Fruit fly (Drosophila melanogaster) whole organism, embryonic: Measurements from ENCODE around the gene Ir7g.

ENCODE experiments used
- Aef1 ChIP-seq: fragments of 200-800 bp; sonication (Bioruptor generic); IDR thresholded peaks from 3 replicates; pipeline ENCODE4 v1.3.6; 2022; ENCODE audit warnings: missing biosample characterization, missing genetic modification characterization
- B-H1 ChIP-seq: fragments of 200-800 bp; sonication (Bioruptor generic); IDR thresholded peaks from 3 replicates; pipeline ENCODE4 v1.3.6; 2022; ENCODE audit warnings: missing biosample characterization, missing genetic modification characterization
- Bteb2 ChIP-seq: fragments of 200-800 bp; sonication (Bioruptor generic); optimal IDR thresholded peaks from 2 replicates; lab custom pipeline; 2016; ENCODE audit warnings: missing biosample characterization, missing genetic modification characterization
- CG1024 ChIP-seq: fragments of 200-800 bp; sonication (Bioruptor generic); IDR thresholded peaks from 2 replicates; pipeline ENCODE4 v1.3.6; 2022; ENCODE audit warnings: missing biosample characterization, missing genetic modification characterization
- CG10431 ChIP-seq: fragments of 200-800 bp; sonication (Bioruptor generic); optimal IDR thresholded peaks from 3 replicates; lab custom pipeline; 2018; ENCODE audit warnings: missing biosample characterization, mild to moderate bottlenecking, missing genetic modification characterization
- CG10959 ChIP-seq: fragments of 200-800 bp; sonication (Bioruptor generic); IDR thresholded peaks from 2 replicates; pipeline ENCODE4 v1.3.6; 2022; ENCODE audit warnings: missing biosample characterization, missing genetic modification characterization
- CG10979 ChIP-seq: fragments of 200-800 bp; sonication (Bioruptor generic); optimal IDR thresholded peaks from 2 replicates; lab custom pipeline; 2018; ENCODE audit warnings: missing biosample characterization, mild to moderate bottlenecking, missing genetic modification characterization, moderate library complexity
- CG11723 ChIP-seq: fragments of 200-800 bp; sonication (Bioruptor generic); optimal IDR thresholded peaks from 2 replicates; lab custom pipeline; 2017; ENCODE audit warnings: missing biosample characterization, mild to moderate bottlenecking, missing genetic modification characterization
- CG12219 ChIP-seq: fragments of 200-800 bp; sonication (Bioruptor generic); optimal IDR thresholded peaks from 3 replicates; lab custom pipeline; 2018; ENCODE audit warnings: missing biosample characterization, mild to moderate bottlenecking, missing genetic modification characterization
- CG13624 ChIP-seq: fragments of 200-800 bp; sonication (Bioruptor generic); optimal IDR thresholded peaks from 2 replicates; lab custom pipeline; 2016; ENCODE audit warnings: missing biosample characterization, missing genetic modification characterization
- CG1602 ChIP-seq: fragments of 200-800 bp; sonication (Bioruptor generic); optimal IDR thresholded peaks from 3 replicates; lab custom pipeline; 2016; ENCODE audit warnings: missing biosample characterization, missing genetic modification characterization
- CG30431 ChIP-seq: fragments of 200-800 bp; sonication (Bioruptor generic); optimal IDR thresholded peaks from 2 replicates; lab custom pipeline; 2017; ENCODE audit warnings: missing biosample characterization, missing genetic modification characterization
- CG3281 ChIP-seq: fragments of 200-800 bp; sonication (Bioruptor generic); optimal IDR thresholded peaks from 3 replicates; lab custom pipeline; 2017; ENCODE audit warnings: missing biosample characterization, mild to moderate bottlenecking, missing genetic modification characterization
- CG3407 ChIP-seq: fragments of 200-800 bp; sonication (Bioruptor generic); optimal IDR thresholded peaks from 2 replicates; lab custom pipeline; 2018; ENCODE audit warnings: missing biosample characterization, mild to moderate bottlenecking, missing genetic modification characterization
- CG3726 ChIP-seq: fragments of 200-800 bp; sonication (Bioruptor generic); IDR thresholded peaks from 3 replicates; pipeline ENCODE4, ENCODE4 v1.3.6; 2022; ENCODE audit warnings: missing biosample characterization, missing genetic modification characterization
- CG43689 ChIP-seq: fragments of 200-800 bp; sonication (Bioruptor generic); IDR thresholded peaks from 2 replicates; pipeline ENCODE4 v1.3.6; 2022; ENCODE audit warnings: missing biosample characterization, missing genetic modification characterization
- CG6272 ChIP-seq: fragments of 200-800 bp; sonication (Bioruptor generic); IDR thresholded peaks from 2 replicates; pipeline ENCODE4 v1.3.6; 2022; ENCODE audit warnings: missing biosample characterization, missing genetic modification characterization
- CG8290 ChIP-seq, 3 experiments: fragments of 200-800 bp; sonication (Bioruptor generic); optimal IDR thresholded peaks; 2 replicates each; lab custom pipeline; 2016 to 2019; ENCODE audit warnings: missing biosample characterization in 3 of 3, missing genetic modification characterization in 3 of 3, mild to moderate bottlenecking in 2 of 3, moderate library complexity in 1 of 3
- CG9609 ChIP-seq: fragments of 200-800 bp; sonication (Bioruptor generic); optimal IDR thresholded peaks from 3 replicates; lab custom pipeline; 2016; ENCODE audit warnings: missing biosample characterization, missing genetic modification characterization
- CoRest ChIP-seq: fragments of 200-800 bp; sonication (Bioruptor generic); optimal IDR thresholded peaks from 3 replicates; lab custom pipeline; 2018; ENCODE audit warnings: missing biosample characterization, mild to moderate bottlenecking, missing genetic modification characterization, moderate library complexity
- Dip3 ChIP-seq: fragments of 200-800 bp; sonication (Bioruptor generic); optimal IDR thresholded peaks from 3 replicates; lab custom pipeline; 2016; ENCODE audit warnings: missing biosample characterization, missing genetic modification characterization
- Hmx ChIP-seq: fragments of 200-800 bp; sonication (Bioruptor generic); optimal IDR thresholded peaks from 2 replicates; lab custom pipeline; 2016; ENCODE audit warnings: missing biosample characterization, missing genetic modification characterization
- Kr ChIP-seq: fragments of 200-800 bp; sonication (Bioruptor generic); optimal IDR thresholded peaks from 2 replicates; lab custom pipeline; 2017; ENCODE audit warnings: missing biosample characterization, mild to moderate bottlenecking, missing genetic modification characterization
- Mrtf ChIP-seq: fragments of 200-800 bp; sonication (Bioruptor generic); IDR thresholded peaks from 3 replicates; pipeline ENCODE4 v1.3.6; 2022; ENCODE audit warnings: missing biosample characterization, missing genetic modification characterization
- Poxn ChIP-seq: fragments of 200-800 bp; sonication (Bioruptor generic); IDR thresholded peaks from 2 replicates; pipeline ENCODE4 v1.3.6; 2022; ENCODE audit warnings: missing biosample characterization, missing genetic modification characterization
- Taf1 ChIP-seq: fragments of 200-800 bp; sonication (Bioruptor generic); IDR thresholded peaks from 2 replicates; pipeline ENCODE4 v1.3.6; 2022; ENCODE audit warnings: missing biosample characterization, missing genetic modification characterization
- al ChIP-seq: fragments of 200-800 bp; sonication (Bioruptor generic); IDR thresholded peaks from 2 replicates; pipeline ENCODE4 v1.3.6; 2022; ENCODE audit warnings: missing biosample characterization, missing genetic modification characterization
- crc ChIP-seq: fragments of 200-800 bp; sonication (Bioruptor generic); optimal IDR thresholded peaks from 2 replicates; lab custom pipeline; 2016; ENCODE audit warnings: missing biosample characterization, missing genetic modification characterization
- cwo ChIP-seq: fragments of 200-800 bp; sonication (Bioruptor generic); optimal IDR thresholded peaks from 3 replicates; lab custom pipeline; 2017; ENCODE audit warnings: missing biosample characterization, missing genetic modification characterization, mild to moderate bottlenecking, moderate library complexity, missing genetic modification reagents
- danr ChIP-seq: fragments of 200-800 bp; sonication (Bioruptor generic); IDR thresholded peaks from 2 replicates; pipeline ENCODE4 v1.3.6; 2022; ENCODE audit warnings: missing biosample characterization, missing genetic modification characterization
- dm ChIP-seq: fragments of 200-800 bp; sonication (Bioruptor generic); optimal IDR thresholded peaks from 3 replicates; lab custom pipeline; 2016; ENCODE audit warnings: missing biosample characterization, missing genetic modification characterization
- esg ChIP-seq: fragments of 200-800 bp; sonication (Bioruptor generic); conservative IDR thresholded peaks from 2 replicates; pipeline ENCODE4 v1.3.6; 2022; ENCODE audit warnings: missing biosample characterization, missing genetic modification characterization
- fd102C ChIP-seq: fragments of 200-800 bp; sonication (Bioruptor generic); optimal IDR thresholded peaks from 2 replicates; lab custom pipeline; 2018; ENCODE audit warnings: missing biosample characterization, mild to moderate bottlenecking, missing genetic modification characterization, moderate library complexity
- klu ChIP-seq: fragments of 200-800 bp; sonication (Bioruptor generic); IDR thresholded peaks from 2 replicates; pipeline ENCODE4 v1.3.6; 2022; ENCODE audit warnings: missing biosample characterization, missing genetic modification characterization
- lbe ChIP-seq: fragments of 200-800 bp; sonication (Bioruptor generic); optimal IDR thresholded peaks from 2 replicates; lab custom pipeline; 2016; ENCODE audit warnings: missing biosample characterization, mild to moderate bottlenecking, missing genetic modification characterization
- rib ChIP-seq: fragments of 200-800 bp; sonication (Bioruptor generic); IDR thresholded peaks from 2 replicates; pipeline ENCODE4 v1.3.6; 2022; ENCODE audit warnings: missing biosample characterization, missing genetic modification characterization
- row ChIP-seq: fragments of 200-800 bp; sonication (Bioruptor generic); IDR thresholded peaks from 3 replicates; pipeline ENCODE4 v1.3.6; 2022; ENCODE audit warnings: missing biosample characterization, missing genetic modification characterization
- shn ChIP-seq: fragments of 200-800 bp; sonication (Bioruptor generic); optimal IDR thresholded peaks from 3 replicates; lab custom pipeline; 2016; ENCODE audit warnings: missing biosample characterization, missing genetic modification characterization
- sna ChIP-seq: fragments of 200-800 bp; sonication (Bioruptor generic); IDR thresholded peaks from 2 replicates; pipeline ENCODE4 v1.3.6; 2022; ENCODE audit warnings: missing biosample characterization, missing genetic modification characterization; ENCODE audit not compliant: partially characterized antibody
- tup ChIP-seq: fragments of 200-800 bp; sonication (Bioruptor generic); optimal IDR thresholded peaks from 2 replicates; lab custom pipeline; 2016; ENCODE audit warnings: missing biosample characterization, mild to moderate bottlenecking, missing genetic modification characterization, moderate library complexity

Ir7g gene

dm6 chrX:7920081-7920688 is 35.7 kb downstream of the Ir7g start, which contains the start of the genes hdm and Ykt6 (continued):
- peak; percentile 74 for TF ChIP-seq Dip3 (GFP tag; lab: Kevin White, UChicago)
- TF ChIP-seq klu = no peak
- peak; percentile 72; the same call in 2 of the 3 replicates for TF ChIP-seq Aef1 (GFP tag; lab: Robert Waterston, UW)
- peak; percentile 45 for TF ChIP-seq Hmx (GFP tag; lab: Kevin White, UChicago)
- peak; percentile 64 for TF ChIP-seq CG3281 (GFP tag; lab: Kevin White, UChicago)
- TF ChIP-seq CG10959 (GFP tag; lab: Robert Waterston, UW) = peak; percentile 74
- peak; percentile 65 for TF ChIP-seq esg (GFP tag; lab: Robert Waterston, UW)
- peak; percentile 42 for TF ChIP-seq CG30431 (GFP tag; lab: Kevin White, UChicago)
- peak; percentile 85 for TF ChIP-seq CG6272 (GFP tag; lab: Robert Waterston, UW)
- peak; percentile 80; the same call in 1 of the 2 replicates for TF ChIP-seq Taf1 (GFP tag; lab: Robert Waterston, UW)
- peak; percentile 75; the same call in 1 of the 2 replicates for TF ChIP-seq al (GFP tag; lab: Robert Waterston, UW)
- TF ChIP-seq B-H1 (GFP tag; lab: Robert Waterston, UW) = peak; percentile 44; the same call in 2 of the 3 replicates
- TF ChIP-seq CG3726 (GFP tag; lab: Robert Waterston, UW) = 0 out of 3 replicates have a peak, but pooled peaks have one; percentile 63
- TF ChIP-seq CG13624 = peak; percentile 84
- TF ChIP-seq Bteb2 = peak; percentile 65
- TF ChIP-seq row (GFP tag; lab: Robert Waterston, UW) = peak; percentile 85
- no peak for TF ChIP-seq CG3407 (GFP tag; lab: Kevin White, UChicago)
- TF ChIP-seq CG8290 (GFP tag; optimal IDR thresholded peaks at IDR 0.05; lab: Kevin White, UChicago) = peak; percentile 68
- peak in 1 of 2 experiments; percentile 14 for TF ChIP-seq CG8290 (tag; optimal IDR thresholded peaks at IDR 0.05; lab: Kevin White, UChicago)
- TF ChIP-seq tup (GFP tag; lab: Kevin White, UChicago) = peak; percentile 60
- TF ChIP-seq dm (GFP tag; lab: Kevin White, UChicago) = peak; percentile 67
- peak; percentile 71; the same call in 1 of the 2 replicates for TF ChIP-seq danr (GFP tag; lab: Robert Waterston, UW)
- peak; percentile 53 for TF ChIP-seq CG12219
- TF ChIP-seq CG11723 = no peak
- peak; percentile 64 for TF ChIP-seq lbe (GFP tag; lab: Kevin White, UChicago)
- peak; percentile 10; the same call in 1 of the 2 replicates for TF ChIP-seq Poxn (GFP tag; lab: Robert Waterston, UW)
- no peak for TF ChIP-seq CG43689 (GFP tag; lab: Robert Waterston, UW)
- TF ChIP-seq CoRest (tag; lab: Kevin White, UChicago) = peak; percentile 78
- TF ChIP-seq CG1024 (GFP tag; lab: Robert Waterston, UW) = peak; percentile 56
- no peak for TF ChIP-seq cwo (GFP tag; lab: Kevin White, UChicago)
- peak; percentile 76 for TF ChIP-seq CG1602 (GFP tag; lab: Kevin White, UChicago)
- TF ChIP-seq fd102C (GFP tag; lab: Kevin White, UChicago) = no peak
- peak; percentile 78; the same call in 1 of the 2 replicates for TF ChIP-seq rib (GFP tag; lab: Robert Waterston, UW)
- no peak for TF ChIP-seq Kr (GFP tag; lab: Kevin White, UChicago)
- peak; percentile 83 for TF ChIP-seq shn (GFP tag; lab: Kevin White, UChicago)
- no peak for TF ChIP-seq CG10431 (GFP tag; lab: Kevin White, UChicago)
- TF ChIP-seq CG10979 (tag; lab: Kevin White, UChicago) = peak; percentile 66
- peak; percentile 84 for TF ChIP-seq CG9609 (GFP tag; lab: Kevin White, UChicago)
- peak; percentile 97 for TF ChIP-seq sna (GFP tag; lab: Robert Waterston, UW)
- peak; percentile 65; the same call in 2 of the 3 replicates for TF ChIP-seq Mrtf (GFP tag; lab: Robert Waterston, UW)
- peak; percentile 73 for TF ChIP-seq crc (GFP tag; lab: Kevin White, UChicago)
